Worm (Caenorhabditis elegans) whole organism, L3 larva: ENCODE measurements around the gene C29H12.2.

Source experiments
- R02D3.7 ChIP-seq: fragments of 150-350 bp; optimal IDR thresholded peaks from 2 replicates; lab custom pipeline; 2014; ENCODE audit warnings: missing biosample characterization, missing genetic modification characterization
- aly-2 ChIP-seq: fragments of 150-350 bp; optimal IDR thresholded peaks from 2 replicates; lab custom pipeline; 2014; ENCODE audit warnings: missing biosample characterization, missing genetic modification characterization
- ama-1 ChIP-seq: fragments of 150-350 bp; optimal IDR thresholded peaks from 2 replicates; lab custom pipeline; 2018
- elt-1 ChIP-seq: fragments of 150-350 bp; optimal IDR thresholded peaks from 2 replicates; lab custom pipeline; 2014; ENCODE audit warnings: missing biosample characterization, missing genetic modification characterization
- elt-3 ChIP-seq, 3 experiments: fragments of 150-350 bp in 1 of 3; sonication (generic microtip) in 2 of 3; optimal IDR thresholded peaks; 2 replicates in 2 of 3; 4 replicates in 1 of 3; lab custom pipeline; 2014 to 2017; ENCODE audit warnings: missing biosample characterization in 3 of 3, missing genetic modification characterization in 3 of 3
- fos-1 ChIP-seq: fragments of 150-350 bp; optimal IDR thresholded peaks from 2 replicates; lab custom pipeline; 2014; ENCODE audit warnings: missing biosample characterization, missing genetic modification characterization
- jun-1 ChIP-seq: fragments of 150-350 bp; optimal IDR thresholded peaks from 2 replicates; lab custom pipeline; 2014; ENCODE audit warnings: missing biosample characterization, missing genetic modification reagents, missing genetic modification characterization
- lin-15B ChIP-seq: fragments of 150-350 bp; optimal IDR thresholded peaks from 2 replicates; lab custom pipeline; 2014; ENCODE audit warnings: missing biosample characterization, missing genetic modification characterization
- nfya-1 ChIP-seq: sonication (generic microtip); optimal IDR thresholded peaks from 2 replicates; lab custom pipeline; 2017; ENCODE audit warnings: missing genetic modification characterization, mild to moderate bottlenecking, missing compliant biosample characterization, antibody characterized with exemption, moderate library complexity; ENCODE audit not compliant: insufficient read depth
- nhr-11 ChIP-seq: fragments of 150-350 bp; optimal IDR thresholded peaks from 2 replicates; lab custom pipeline; 2014; ENCODE audit warnings: missing biosample characterization, missing genetic modification characterization
- nhr-237 ChIP-seq: fragments of 150-350 bp; optimal IDR thresholded peaks from 2 replicates; lab custom pipeline; 2014; ENCODE audit warnings: missing biosample characterization, missing genetic modification characterization
- nhr-28 ChIP-seq: fragments of 150-350 bp; optimal IDR thresholded peaks from 2 replicates; lab custom pipeline; 2014; ENCODE audit warnings: missing biosample characterization, missing genetic modification characterization
- skn-1 ChIP-seq: fragments of 150-350 bp; optimal IDR thresholded peaks from 2 replicates; lab custom pipeline; 2014; ENCODE audit warnings: missing biosample characterization, missing genetic modification characterization
- unc-62 ChIP-seq: fragments of 150-350 bp; sonication (generic microtip); optimal IDR thresholded peaks from 4 replicates; lab custom pipeline; 2014; ENCODE audit warnings: missing biosample characterization, missing genetic modification reagents, missing genetic modification characterization

DNA sequence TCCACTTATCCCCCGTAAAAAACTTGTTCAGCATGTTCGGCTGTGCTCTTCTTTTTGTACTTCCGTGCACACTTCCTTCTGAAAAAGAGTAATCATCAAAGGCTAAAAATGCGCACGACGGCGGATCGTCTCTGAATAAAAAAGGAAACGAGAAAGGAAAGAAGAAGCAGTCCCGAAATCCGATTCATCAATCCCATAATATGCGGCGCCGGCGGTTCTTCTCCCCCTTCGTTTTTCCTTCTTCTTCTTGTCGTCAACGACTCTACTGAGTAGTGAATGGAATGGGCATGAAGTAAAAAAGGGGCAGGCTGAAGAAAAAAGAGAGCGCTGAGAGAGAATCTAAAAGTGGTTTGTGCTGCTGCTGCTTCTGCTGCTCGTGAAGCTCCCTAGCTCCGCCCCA lies 25.8 kb downstream of the C29H12.2 start:
- TF ChIP-seq nhr-28: no peak
- no peak for TF ChIP-seq fos-1 (tag; lab: Kevin White, UChicago)
- TF ChIP-seq skn-1 (tag; lab: Kevin White, UChicago): no peak
- TF ChIP-seq ama-1: no peak
- no peak for TF ChIP-seq nhr-11 (tag; lab: Kevin White, UChicago)
- no peak for TF ChIP-seq R02D3.7
- TF ChIP-seq unc-62 (GFP tag; lab: Kevin White, UChicago): no peak
- no peak for TF ChIP-seq aly-2 (tag; lab: Kevin White, UChicago)
- peak; percentile 22 for TF ChIP-seq nfya-1 (tag; lab: Kevin White, UChicago)
- no peak for TF ChIP-seq elt-1 (tag; lab: Kevin White, UChicago)
- no peak for TF ChIP-seq elt-3 (tag; optimal IDR thresholded peaks at IDR 0.05; lab: Kevin White, UChicago)
- no peak for TF ChIP-seq lin-15B (tag; lab: Kevin White, UChicago)
- TF ChIP-seq nhr-237 (tag; lab: Kevin White, UChicago): no peak
- TF ChIP-seq jun-1: no peak
